Worm (Caenorhabditis elegans) whole organism, late embryonic: ENCODE results near the gene F54E2.1.

Source experiments
- F13H6.1 ChIP-seq: sonication (generic microtip); optimal IDR thresholded peaks from 2 replicates; lab custom pipeline; 2016; ENCODE audit warnings: missing genetic modification characterization, missing compliant biosample characterization
- ama-1 ChIP-seq: fragments of 150-350 bp; optimal IDR thresholded peaks from 2 replicates; lab custom pipeline; 2014
- ceh-45 ChIP-seq: fragments of 200-800 bp; sonication (Bioruptor generic); IDR thresholded peaks from 2 replicates; pipeline ENCODE4 v1.3.6; 2022; ENCODE audit warnings: missing genetic modification reagents, missing genetic modification characterization, missing compliant biosample characterization
- ceh-9 ChIP-seq: sonication (generic microtip); optimal IDR thresholded peaks from 2 replicates; lab custom pipeline; 2016; ENCODE audit warnings: mild to moderate bottlenecking, missing genetic modification characterization, inconsistent platforms, missing compliant biosample characterization
- fkh-10 ChIP-seq: fragments of 150-350 bp; optimal IDR thresholded peaks from 2 replicates; lab custom pipeline; 2014; ENCODE audit warnings: missing biosample characterization, missing genetic modification reagents, missing genetic modification characterization
- nhr-11 ChIP-seq: fragments of 150-350 bp; optimal IDR thresholded peaks from 2 replicates; lab custom pipeline; 2014; ENCODE audit warnings: missing biosample characterization, missing genetic modification characterization
- pag-3 ChIP-seq: sonication (generic microtip); optimal IDR thresholded peaks from 2 replicates; lab custom pipeline; 2016; ENCODE audit warnings: missing compliant biosample characterization, missing genetic modification characterization, borderline replicate concordance
- pha-4 ChIP-seq: fragments of 150-350 bp; optimal IDR thresholded peaks from 2 replicates; lab custom pipeline; 2018; ENCODE audit warnings: missing biosample characterization, missing genetic modification reagents, missing genetic modification characterization
- pqm-1 ChIP-seq: sonication (generic microtip); optimal IDR thresholded peaks from 2 replicates; lab custom pipeline; 2016; ENCODE audit warnings: missing genetic modification characterization, missing compliant biosample characterization
- sdc-2 ChIP-seq: sonication (generic microtip); optimal IDR thresholded peaks from 2 replicates; lab custom pipeline; 2016; ENCODE audit warnings: missing genotype, missing genetic modification characterization, missing compliant biosample characterization

DNA sequence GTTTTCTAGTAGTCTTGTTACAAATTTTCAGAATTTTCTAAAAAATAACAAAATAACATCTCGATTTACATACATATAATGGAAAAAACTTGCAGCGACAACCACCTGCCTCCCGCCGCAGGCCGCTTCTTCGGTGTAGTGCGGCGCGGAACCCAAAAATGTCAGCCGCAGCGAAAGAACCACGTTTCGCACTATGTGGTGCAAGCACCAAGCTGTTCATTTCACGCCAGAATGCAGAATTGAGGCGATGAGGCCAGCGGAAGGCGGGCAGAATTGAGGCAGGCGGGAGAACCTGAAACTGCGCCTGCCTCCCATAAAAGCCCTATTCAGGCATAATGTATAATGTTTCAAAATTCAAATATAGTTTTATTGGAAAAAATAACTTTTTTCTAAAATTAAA, 48.7 kb upstream of the F54E2.1 start:
- no peak for TF ChIP-seq fkh-10 (GFP tag; lab: Kevin White, UChicago)
- TF ChIP-seq ceh-9 (tag; lab: Kevin White, UChicago), result no peak
- TF ChIP-seq pqm-1 (tag; lab: Kevin White, UChicago), result no peak
- no peak for TF ChIP-seq pha-4 (tag; lab: Kevin White, UChicago)
- no peak for TF ChIP-seq nhr-11
- no peak for TF ChIP-seq sdc-2
- no peak for TF ChIP-seq pag-3 (tag; lab: Kevin White, UChicago)
- no peak for TF ChIP-seq F13H6.1 (tag; lab: Kevin White, UChicago)
- TF ChIP-seq ama-1, result no peak
- no peak for TF ChIP-seq ceh-45 (GFP tag; lab: Robert Waterston, UW)
